Worm (Caenorhabditis elegans) whole organism, L1 larva: ENCODE measurements around the gene T09F3.2.

Experiments
- aly-2 ChIP-seq: fragments of 150-350 bp; optimal IDR thresholded peaks from 2 replicates; lab custom pipeline; 2014; ENCODE audit warnings: missing biosample characterization, missing genetic modification characterization
- isw-1 ChIP-seq: fragments of 200-800 bp; sonication (Bioruptor generic); IDR thresholded peaks from 2 replicates; pipeline ENCODE4 v1.3.6; 2022; ENCODE audit warnings: missing genetic modification characterization, missing compliant biosample characterization
- mab-9 ChIP-seq: fragments of 200-800 bp; sonication (Bioruptor generic); IDR thresholded peaks from 2 replicates; pipeline ENCODE4 v1.3.6; 2022; ENCODE audit warnings: missing genetic modification reagents, missing genetic modification characterization, missing compliant biosample characterization
- nhr-12 ChIP-seq: sonication (generic microtip); optimal IDR thresholded peaks from 2 replicates; lab custom pipeline; 2017; ENCODE audit warnings: missing biosample characterization, missing genetic modification characterization
- pqm-1 ChIP-seq: sonication (generic microtip); optimal IDR thresholded peaks from 3 replicates; lab custom pipeline; 2017; ENCODE audit warnings: missing biosample characterization, missing genetic modification characterization
- rnt-1 ChIP-seq: sonication (generic microtip); optimal IDR thresholded peaks from 2 replicates; lab custom pipeline; 2016; ENCODE audit warnings: mild to moderate bottlenecking, missing genetic modification characterization, moderate library complexity, missing compliant biosample characterization
- snpc-4 ChIP-seq: fragments of 150-350 bp; optimal IDR thresholded peaks from 2 replicates; lab custom pipeline; 2014; ENCODE audit warnings: missing biosample characterization, missing genetic modification characterization
- tbx-2 ChIP-seq: sonication (generic microtip); optimal IDR thresholded peaks from 2 replicates; lab custom pipeline; 2016; ENCODE audit warnings: missing genetic modification characterization, missing compliant biosample characterization
- unc-30 ChIP-seq: sonication (generic microtip); optimal IDR thresholded peaks from 2 replicates; lab custom pipeline; 2017; ENCODE audit warnings: missing biosample characterization, missing genetic modification characterization
- unc-62 ChIP-seq: fragments of 150-350 bp; optimal IDR thresholded peaks from 2 replicates; lab custom pipeline; 2014; ENCODE audit warnings: missing biosample characterization, missing genetic modification reagents, missing genetic modification characterization
- ztf-11 ChIP-seq, 2 experiments: sonication (generic microtip); optimal IDR thresholded peaks; 2 replicates each; lab custom pipeline; 2016 to 2017; ENCODE audit warnings: missing genetic modification characterization in 2 of 2, missing biosample characterization in 1 of 2, missing compliant biosample characterization in 1 of 2

DNA sequence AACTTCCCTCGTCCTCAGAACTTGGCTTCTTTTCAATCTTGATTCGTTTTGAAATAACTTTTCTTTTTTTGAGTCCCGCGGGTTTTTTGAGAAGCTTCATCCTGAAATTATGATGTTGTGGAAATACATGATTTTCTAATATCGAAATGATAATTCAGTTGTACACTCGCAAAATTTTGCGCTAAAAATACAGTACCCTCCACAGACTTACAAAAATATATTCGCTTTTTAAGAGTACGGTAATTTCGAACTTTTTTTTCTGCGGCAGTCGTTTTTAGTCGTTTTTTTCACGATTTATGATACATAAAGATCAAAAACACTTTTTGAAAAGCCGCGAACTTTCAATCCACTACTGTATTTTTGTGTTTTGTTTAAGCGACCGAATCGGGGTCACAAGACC lies 45.9 kb upstream of the T09F3.2 start, which contains the start of gene pro-2:
- TF ChIP-seq snpc-4 (tag; lab: Kevin White, UChicago) (no peak), unc-62 (GFP tag; lab: Kevin White, UChicago) (no peak), ztf-11 (tag; optimal IDR thresholded peaks at IDR 0.05; lab: Kevin White, UChicago) (no peak), pqm-1 (tag; lab: Kevin White, UChicago) (no peak), nhr-12 (no peak), rnt-1 (tag; lab: Kevin White, UChicago) (no peak), unc-30 (tag; lab: Kevin White, UChicago) (no peak), mab-9 (GFP tag; lab: Robert Waterston, UW) (no peak), tbx-2 (no peak), isw-1 (GFP tag; lab: Robert Waterston, UW) (no peak), aly-2 (tag; lab: Kevin White, UChicago) (no peak)
